Worm (Caenorhabditis elegans) whole organism, L1 larva: ENCODE results near the gene adbp-1.
A peak's percentile ranks its signal among the peaks of the same experiment; 100 is the strongest.

Experiments used
- C04F5.9 ChIP-seq: sonication (generic microtip); optimal IDR thresholded peaks from 2 replicates; lab custom pipeline; 2016; ENCODE audit warnings: missing genetic modification characterization, missing compliant biosample characterization
- C34B4.2 ChIP-seq: sonication (generic microtip); optimal IDR thresholded peaks from 2 replicates; lab custom pipeline; 2017; ENCODE audit warnings: mild to moderate bottlenecking, missing genetic modification characterization, missing compliant biosample characterization
- aha-1 ChIP-seq: fragments of 150-350 bp; optimal IDR thresholded peaks from 2 replicates; lab custom pipeline; 2014; ENCODE audit warnings: missing biosample characterization, missing genetic modification characterization
- ama-1 ChIP-seq: fragments of 150-350 bp; optimal IDR thresholded peaks from 2 replicates; lab custom pipeline; 2014
- ceh-63 ChIP-seq: fragments of 200-800 bp; sonication (Bioruptor generic); optimal IDR thresholded peaks from 2 replicates; lab custom pipeline; 2018; ENCODE audit warnings: mild to moderate bottlenecking, missing genetic modification characterization, missing compliant biosample characterization
- ceh-8 ChIP-seq: fragments of 200-800 bp; sonication (Bioruptor generic); optimal IDR thresholded peaks from 2 replicates; lab custom pipeline; 2018; ENCODE audit warnings: mild to moderate bottlenecking, missing genetic modification characterization, moderate library complexity, missing compliant biosample characterization
- ceh-82 ChIP-seq, 3 experiments: fragments of 150-350 bp in 1 of 3; sonication (generic microtip) in 2 of 3; optimal IDR thresholded peaks; 2 replicates each; lab custom pipeline; 2014 to 2017; ENCODE audit warnings: missing biosample characterization in 3 of 3, missing genetic modification characterization in 3 of 3
- ceh-88 ChIP-seq: fragments of 200-800 bp; sonication (Bioruptor generic); IDR thresholded peaks from 2 replicates; pipeline ENCODE4 v1.3.6; 2022; ENCODE audit warnings: missing genetic modification characterization, missing compliant biosample characterization
- efl-1 ChIP-seq, 4 experiments: fragments of 150-350 bp; optimal IDR thresholded peaks in 3 of 4; peaks in 1 of 4; 1 replicate in 1 of 4; 2 replicates in 3 of 4; lab custom pipeline; 2014; ENCODE audit warnings: missing biosample characterization in 2 of 4, missing genetic modification characterization in 2 of 4, missing genetic modification reagents in 2 of 4
- efl-3 ChIP-seq: fragments of 200-800 bp; sonication (Bioruptor generic); optimal IDR thresholded peaks from 2 replicates; lab custom pipeline; 2018; ENCODE audit warnings: mild to moderate bottlenecking, missing genetic modification characterization, missing compliant biosample characterization
- egl-13 ChIP-seq: sonication (generic microtip); optimal IDR thresholded peaks from 2 replicates; lab custom pipeline; 2016; ENCODE audit warnings: missing genotype, missing genetic modification reagents, missing genetic modification characterization, missing compliant biosample characterization
- elt-2 ChIP-seq: sonication (generic microtip); optimal IDR thresholded peaks from 2 replicates; lab custom pipeline; 2016; ENCODE audit warnings: missing genetic modification characterization, mild to moderate bottlenecking, inconsistent platforms, missing compliant biosample characterization, missing genetic modification reagents
- elt-3 ChIP-seq, 6 experiments: fragments of 150-350 bp in 1 of 6; sonication (generic microtip); optimal IDR thresholded peaks; 2 replicates each; lab custom pipeline; 2017 to 2018; ENCODE audit warnings: missing biosample characterization in 6 of 6, missing genetic modification characterization in 6 of 6, inconsistent platforms in 1 of 6
- ets-5 ChIP-seq: fragments of 200-800 bp; sonication (Bioruptor generic); IDR thresholded peaks from 2 replicates; pipeline ENCODE4 v1.3.6; 2022; ENCODE audit warnings: missing genetic modification characterization, missing compliant biosample characterization
- fkh-10 ChIP-seq: sonication (generic microtip); optimal IDR thresholded peaks from 2 replicates; lab custom pipeline; 2017; ENCODE audit warnings: missing biosample characterization, missing genetic modification reagents, missing genetic modification characterization
- fkh-4 ChIP-seq: sonication (generic microtip); optimal IDR thresholded peaks from 2 replicates; lab custom pipeline; 2016; ENCODE audit warnings: missing compliant biosample characterization, missing genetic modification characterization, borderline replicate concordance
- fos-1 ChIP-seq: fragments of 150-350 bp; optimal IDR thresholded peaks from 2 replicates; lab custom pipeline; 2014; ENCODE audit warnings: missing biosample characterization, missing genetic modification characterization
- hlh-17 ChIP-seq: fragments of 200-800 bp; sonication (Bioruptor generic); optimal IDR thresholded peaks from 2 replicates; lab custom pipeline; 2018; ENCODE audit warnings: missing genetic modification characterization, mild to moderate bottlenecking, missing compliant biosample characterization, moderate library complexity, borderline replicate concordance
- hlh-4 ChIP-seq: sonication (generic microtip); optimal IDR thresholded peaks from 2 replicates; lab custom pipeline; 2016; ENCODE audit warnings: mild to moderate bottlenecking, missing genetic modification characterization, missing compliant biosample characterization
- hpl-2 ChIP-seq: fragments of 150-350 bp; optimal IDR thresholded peaks from 2 replicates; lab custom pipeline; 2014; ENCODE audit warnings: missing biosample characterization, missing genetic modification reagents, missing genetic modification characterization
- irx-1 ChIP-seq: sonication (generic microtip); optimal IDR thresholded peaks from 2 replicates; lab custom pipeline; 2016; ENCODE audit warnings: missing genetic modification characterization, missing compliant biosample characterization
- isw-1 ChIP-seq: fragments of 200-800 bp; sonication (Bioruptor generic); IDR thresholded peaks from 2 replicates; pipeline ENCODE4 v1.3.6; 2022; ENCODE audit warnings: missing genetic modification characterization, missing compliant biosample characterization
- jun-1 ChIP-seq: fragments of 150-350 bp; optimal IDR thresholded peaks from 2 replicates; lab custom pipeline; 2014; ENCODE audit warnings: missing biosample characterization, missing genetic modification reagents, missing genetic modification characterization
- lin-14 ChIP-seq: fragments of 200-800 bp; sonication (Bioruptor generic); optimal IDR thresholded peaks from 2 replicates; lab custom pipeline; 2018; ENCODE audit warnings: mild to moderate bottlenecking, missing genetic modification characterization, moderate library complexity, missing compliant biosample characterization
- lin-15B ChIP-seq: fragments of 150-350 bp; sonication (generic microtip); optimal IDR thresholded peaks from 3 replicates; lab custom pipeline; 2014; ENCODE audit warnings: missing biosample characterization, missing genetic modification characterization
- lin-35 ChIP-seq, 2 experiments: fragments of 150-350 bp; optimal IDR thresholded peaks; 2 replicates each; lab custom pipeline; 2014; ENCODE audit warnings: missing biosample characterization in 2 of 2, missing genetic modification characterization in 2 of 2, missing genetic modification reagents in 2 of 2
- lin-39 ChIP-seq: fragments of 150-350 bp; optimal IDR thresholded peaks from 2 replicates; lab custom pipeline; 2014; ENCODE audit warnings: missing biosample characterization, missing genetic modification reagents, missing genetic modification characterization
- lsy-2 ChIP-seq, 2 experiments: fragments of 150-350 bp; optimal IDR thresholded peaks; 2 replicates each; lab custom pipeline; 2014; ENCODE audit warnings: missing biosample characterization in 2 of 2, missing genetic modification characterization in 2 of 2
- mdl-1 ChIP-seq, 2 experiments: fragments of 150-350 bp; optimal IDR thresholded peaks; 2 replicates each; lab custom pipeline; 2014 to 2017; ENCODE audit warnings: missing biosample characterization in 2 of 2, missing genetic modification characterization in 2 of 2, inconsistent platforms in 1 of 2
- mef-2 ChIP-seq: fragments of 150-350 bp; optimal IDR thresholded peaks from 2 replicates; lab custom pipeline; 2014; ENCODE audit warnings: missing biosample characterization, missing genetic modification characterization
- mep-1 ChIP-seq: fragments of 150-350 bp; optimal IDR thresholded peaks from 2 replicates; lab custom pipeline; 2014; ENCODE audit warnings: missing biosample characterization, missing genetic modification characterization
- nhr-11 ChIP-seq: fragments of 150-350 bp; optimal IDR thresholded peaks from 2 replicates; lab custom pipeline; 2014; ENCODE audit warnings: missing biosample characterization, missing genetic modification characterization
- nhr-20 ChIP-seq: sonication (generic microtip); optimal IDR thresholded peaks from 2 replicates; lab custom pipeline; 2016; ENCODE audit warnings: mild to moderate bottlenecking, missing genetic modification characterization, missing compliant biosample characterization
- nhr-28 ChIP-seq: fragments of 150-350 bp; optimal IDR thresholded peaks from 2 replicates; lab custom pipeline; 2014; ENCODE audit warnings: missing biosample characterization, missing genetic modification characterization
- nhr-47 ChIP-seq: sonication (generic microtip); optimal IDR thresholded peaks from 2 replicates; lab custom pipeline; 2016; ENCODE audit warnings: mild to moderate bottlenecking, missing genetic modification characterization, moderate library complexity, missing compliant biosample characterization
- nhr-71 ChIP-seq: sonication (generic microtip); optimal IDR thresholded peaks from 2 replicates; lab custom pipeline; 2016; ENCODE audit warnings: mild to moderate bottlenecking, missing genetic modification characterization, moderate library complexity, missing compliant biosample characterization
- nhr-76 ChIP-seq: sonication (generic microtip); optimal IDR thresholded peaks from 2 replicates; lab custom pipeline; 2017; ENCODE audit warnings: missing biosample characterization, missing genetic modification characterization
- nhr-90 ChIP-seq: sonication (generic microtip); optimal IDR thresholded peaks from 2 replicates; lab custom pipeline; 2016; ENCODE audit warnings: mild to moderate bottlenecking, missing genetic modification characterization, missing compliant biosample characterization; ENCODE audit not compliant: poor library complexity
- rnt-1 ChIP-seq: sonication (generic microtip); optimal IDR thresholded peaks from 2 replicates; lab custom pipeline; 2016; ENCODE audit warnings: mild to moderate bottlenecking, missing genetic modification characterization, moderate library complexity, missing compliant biosample characterization
- skn-1 ChIP-seq: fragments of 150-350 bp; optimal IDR thresholded peaks from 2 replicates; lab custom pipeline; 2014; ENCODE audit warnings: missing biosample characterization, missing genetic modification characterization
- snpc-4 ChIP-seq: fragments of 150-350 bp; optimal IDR thresholded peaks from 2 replicates; lab custom pipeline; 2014; ENCODE audit warnings: missing biosample characterization, missing genetic modification characterization
- sox-4 ChIP-seq: sonication (generic microtip); optimal IDR thresholded peaks from 2 replicates; lab custom pipeline; 2016; ENCODE audit warnings: missing genetic modification characterization, missing compliant biosample characterization
- sptf-1 ChIP-seq: fragments of 150-350 bp; optimal IDR thresholded peaks from 2 replicates; lab custom pipeline; 2014; ENCODE audit warnings: missing biosample characterization, missing genetic modification characterization
- swsn-7 ChIP-seq: sonication (generic microtip); optimal IDR thresholded peaks from 2 replicates; lab custom pipeline; 2016; ENCODE audit warnings: missing genetic modification characterization, missing compliant biosample characterization
- tlp-1 ChIP-seq: fragments of 150-350 bp; optimal IDR thresholded peaks from 2 replicates; lab custom pipeline; 2014; ENCODE audit warnings: missing biosample characterization, missing genetic modification characterization
- unc-130 ChIP-seq: fragments of 150-350 bp; optimal IDR thresholded peaks from 2 replicates; lab custom pipeline; 2017; ENCODE audit warnings: missing biosample characterization, missing genetic modification characterization, inconsistent platforms
- unc-98 ChIP-seq: fragments of 200-800 bp; sonication (Bioruptor generic); IDR thresholded peaks from 2 replicates; pipeline ENCODE4 v1.3.6; 2022; ENCODE audit warnings: missing genetic modification characterization, missing compliant biosample characterization
- vab-15 ChIP-seq: sonication (generic microtip); optimal IDR thresholded peaks from 2 replicates; lab custom pipeline; 2017; ENCODE audit warnings: missing genotype, mild to moderate bottlenecking, missing genetic modification characterization, missing compliant biosample characterization
- zip-4 ChIP-seq: fragments of 200-800 bp; sonication (Bioruptor generic); optimal IDR thresholded peaks from 2 replicates; lab custom pipeline; 2018; ENCODE audit warnings: mild to moderate bottlenecking, missing genetic modification characterization, moderate library complexity, missing compliant biosample characterization
- ztf-11 ChIP-seq, 2 experiments: sonication (generic microtip); optimal IDR thresholded peaks; 2 replicates each; lab custom pipeline; 2016 to 2017; ENCODE audit warnings: missing genetic modification characterization in 2 of 2, missing biosample characterization in 1 of 2, missing compliant biosample characterization in 1 of 2
- ztf-4 ChIP-seq: fragments of 150-350 bp; optimal IDR thresholded peaks from 2 replicates; lab custom pipeline; 2014; ENCODE audit warnings: missing biosample characterization, missing genetic modification characterization

The adbp-1 gene

DNA sequence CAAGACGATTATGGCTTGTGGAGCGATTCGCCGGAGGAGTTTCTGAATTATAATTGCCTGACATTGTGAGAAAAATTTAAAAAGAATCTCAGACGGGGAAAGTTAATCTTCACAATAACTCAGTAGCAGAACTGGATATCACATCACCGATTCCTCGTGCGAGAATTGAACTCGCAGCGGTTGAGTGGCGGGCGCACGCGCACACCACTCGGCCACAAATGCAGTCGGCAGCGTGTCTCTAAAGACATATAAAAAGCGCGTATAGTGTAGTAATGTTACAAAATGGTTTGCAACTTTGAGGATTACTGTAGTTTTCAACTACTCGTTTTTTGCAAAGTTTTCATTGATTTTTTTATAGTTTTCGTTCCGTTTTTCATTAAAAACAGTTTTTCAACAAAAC lies 40.6 kb downstream of the adbp-1 start (continued):
- no peak for TF ChIP-seq unc-98
- TF ChIP-seq nhr-47 (tag; lab: Kevin White, UChicago) = peak; percentile 78
- TF ChIP-seq zip-4 (GFP tag; lab: Kevin White, UChicago) = peak; percentile 15
- peak; percentile 80 for TF ChIP-seq nhr-71 (tag; lab: Kevin White, UChicago)
- TF ChIP-seq isw-1 (GFP tag; lab: Robert Waterston, UW) = no peak
- TF ChIP-seq ceh-63 (GFP tag; lab: Kevin White, UChicago) = no peak
- TF ChIP-seq ztf-4 (tag; lab: Kevin White, UChicago) = peak; percentile 14
- peak; percentile 1 for TF ChIP-seq irx-1 (tag; lab: Kevin White, UChicago)
- peak; percentile 51 for TF ChIP-seq snpc-4 (tag; lab: Kevin White, UChicago)
- no peak for TF ChIP-seq nhr-11 (tag; lab: Kevin White, UChicago)
- no peak for TF ChIP-seq sptf-1 (tag; lab: Kevin White, UChicago)
- TF ChIP-seq skn-1 (tag; lab: Kevin White, UChicago) = peak; percentile 41
- no peak for TF ChIP-seq ets-5
- TF ChIP-seq nhr-76 = no peak
- peak; percentile 54 to 62 for TF ChIP-seq efl-1 (optimal IDR thresholded peaks at IDR 0.05; lab: Kevin White, UChicago)
- peak; percentile 50 to 96 for TF ChIP-seq efl-1 (GFP tag; optimal IDR thresholded peaks at IDR 0.05 in 1 of 2; lab: Kevin White, UChicago)
- peak; percentile 19 for TF ChIP-seq egl-13 (tag; lab: Kevin White, UChicago)
- peak; percentile 79 for TF ChIP-seq rnt-1
- peak; percentile 69 to 84 for TF ChIP-seq lin-35 (GFP tag; optimal IDR thresholded peaks at IDR 0.05; lab: Kevin White, UChicago)
- TF ChIP-seq ceh-88 (GFP tag; lab: Robert Waterston, UW) = peak; percentile 60
- TF ChIP-seq lsy-2 (tag; optimal IDR thresholded peaks at IDR 0.05; lab: Kevin White, UChicago) = peak; percentile 72 to 91
- TF ChIP-seq fos-1 (tag; lab: Kevin White, UChicago) = peak; percentile 8
- TF ChIP-seq hlh-4 (tag; lab: Kevin White, UChicago) = no peak
- peak; percentile 85 for TF ChIP-seq mep-1 (tag; lab: Kevin White, UChicago)
- peak in 1 of 2 experiments; percentile 52 for TF ChIP-seq ztf-11 (tag; optimal IDR thresholded peaks at IDR 0.05; lab: Kevin White, UChicago)
- TF ChIP-seq elt-3 (tag; optimal IDR thresholded peaks at IDR 0.05; lab: Kevin White, UChicago) = peak in 2 of 6 experiments; percentile 34 to 51
- peak; percentile 38 to 87 (median 46) for TF ChIP-seq ceh-82 (tag; optimal IDR thresholded peaks at IDR 0.05; lab: Kevin White, UChicago)
- TF ChIP-seq efl-3 (GFP tag; lab: Kevin White, UChicago) = no peak
- peak; percentile 48 for TF ChIP-seq vab-15 (tag; lab: Kevin White, UChicago)
- TF ChIP-seq C34B4.2 (tag; lab: Kevin White, UChicago) = no peak
- TF ChIP-seq lin-14 (GFP tag; lab: Kevin White, UChicago) = no peak
- no peak for TF ChIP-seq aha-1 (tag; lab: Kevin White, UChicago)
- peak; percentile 37 for TF ChIP-seq lin-15B (tag; lab: Kevin White, UChicago)
- no peak for TF ChIP-seq nhr-28 (tag; lab: Kevin White, UChicago)
- no peak for TF ChIP-seq fkh-4 (tag; lab: Kevin White, UChicago)
- peak; percentile 70 for TF ChIP-seq swsn-7 (tag; lab: Kevin White, UChicago)
- no peak for TF ChIP-seq C04F5.9
- TF ChIP-seq tlp-1 = no peak
- peak; percentile 68 for TF ChIP-seq nhr-20 (tag; lab: Kevin White, UChicago)
- no peak for TF ChIP-seq ceh-8
- no peak for TF ChIP-seq sox-4
- TF ChIP-seq elt-2 (tag; lab: Kevin White, UChicago) = peak; percentile 50
- TF ChIP-seq unc-130 (tag; lab: Kevin White, UChicago) = peak; percentile 73
- TF ChIP-seq jun-1 = peak; percentile 63
- TF ChIP-seq ama-1 (lab: Kevin White, UChicago) = no peak
- TF ChIP-seq fkh-10 = peak; percentile 40
- peak; percentile 74 for TF ChIP-seq nhr-90 (tag; lab: Kevin White, UChicago)
- no peak for TF ChIP-seq mef-2 (tag; lab: Kevin White, UChicago)
- TF ChIP-seq lin-39 (tag; lab: Kevin White, UChicago) = no peak
- TF ChIP-seq hpl-2 (GFP tag; lab: Kevin White, UChicago) = no peak
- TF ChIP-seq hlh-17 = no peak
- TF ChIP-seq mdl-1 (tag; optimal IDR thresholded peaks at IDR 0.05; lab: Kevin White, UChicago) = peak in 1 of 2 experiments; percentile 85
